Worm (Caenorhabditis elegans) whole organism, late embryonic: ENCODE data around the gene nspd-2.
A peak's percentile ranks its signal among the peaks of the same experiment; 100 is the strongest.

Source experiments
- F13H6.1 ChIP-seq: sonication (generic microtip); optimal IDR thresholded peaks from 2 replicates; lab custom pipeline; 2016; ENCODE audit warnings: missing genetic modification characterization, missing compliant biosample characterization
- Y22D7AL.16 ChIP-seq: sonication (generic microtip); optimal IDR thresholded peaks from 2 replicates; lab custom pipeline; 2016; ENCODE audit warnings: missing genetic modification characterization, missing compliant biosample characterization
- ahr-1 ChIP-seq: sonication (generic microtip); optimal IDR thresholded peaks from 2 replicates; lab custom pipeline; 2016; ENCODE audit warnings: missing genetic modification characterization, missing compliant biosample characterization
- ceh-18 ChIP-seq: sonication (generic microtip); optimal IDR thresholded peaks from 2 replicates; lab custom pipeline; 2016; ENCODE audit warnings: missing genetic modification characterization, missing compliant biosample characterization
- ceh-2 ChIP-seq: sonication (generic microtip); optimal IDR thresholded peaks from 2 replicates; lab custom pipeline; 2016; ENCODE audit warnings: missing genotype, missing genetic modification characterization, missing compliant biosample characterization
- ceh-24 ChIP-seq: sonication (generic microtip); optimal IDR thresholded peaks from 2 replicates; lab custom pipeline; 2016; ENCODE audit warnings: mild to moderate bottlenecking, missing genetic modification characterization, missing compliant biosample characterization
- ceh-31 ChIP-seq: sonication (generic microtip); optimal IDR thresholded peaks from 2 replicates; lab custom pipeline; 2016; ENCODE audit warnings: missing genetic modification characterization, missing compliant biosample characterization
- ceh-34 ChIP-seq: sonication (generic microtip); optimal IDR thresholded peaks from 2 replicates; lab custom pipeline; 2016; ENCODE audit warnings: mild to moderate bottlenecking, missing genetic modification characterization, missing compliant biosample characterization
- ceh-45 ChIP-seq: fragments of 200-800 bp; sonication (Bioruptor generic); IDR thresholded peaks from 2 replicates; pipeline ENCODE4 v1.3.6; 2022; ENCODE audit warnings: missing genetic modification reagents, missing genetic modification characterization, missing compliant biosample characterization
- ceh-48 ChIP-seq: sonication (generic microtip); optimal IDR thresholded peaks from 2 replicates; lab custom pipeline; 2016; ENCODE audit warnings: missing genetic modification characterization, inconsistent platforms, missing compliant biosample characterization
- ceh-6 ChIP-seq: fragments of 200-800 bp; sonication (Bioruptor generic); optimal IDR thresholded peaks from 2 replicates; lab custom pipeline; 2018; ENCODE audit warnings: mild to moderate bottlenecking, missing genetic modification characterization, missing compliant biosample characterization
- ceh-9 ChIP-seq: sonication (generic microtip); optimal IDR thresholded peaks from 2 replicates; lab custom pipeline; 2016; ENCODE audit warnings: mild to moderate bottlenecking, missing genetic modification characterization, inconsistent platforms, missing compliant biosample characterization
- dve-1 ChIP-seq: sonication (generic microtip); optimal IDR thresholded peaks from 2 replicates; lab custom pipeline; 2017; ENCODE audit warnings: antibody characterized with exemption, mild to moderate bottlenecking, missing genetic modification characterization, missing compliant biosample characterization
- elt-2 ChIP-seq: sonication (generic microtip); optimal IDR thresholded peaks from 2 replicates; lab custom pipeline; 2016; ENCODE audit warnings: missing genetic modification reagents, missing genetic modification characterization, missing compliant biosample characterization
- elt-4 ChIP-seq: sonication (generic microtip); optimal IDR thresholded peaks from 2 replicates; lab custom pipeline; 2016; ENCODE audit warnings: missing genetic modification characterization, missing compliant biosample characterization
- eyg-1 ChIP-seq: sonication (generic microtip); optimal IDR thresholded peaks from 2 replicates; lab custom pipeline; 2016; ENCODE audit warnings: missing genotype, missing genetic modification characterization, missing compliant biosample characterization
- fax-1 ChIP-seq: sonication (generic microtip); optimal IDR thresholded peaks from 2 replicates; lab custom pipeline; 2016; ENCODE audit warnings: missing genotype, missing genetic modification characterization, missing compliant biosample characterization
- hlh-30 ChIP-seq: sonication (generic microtip); optimal IDR thresholded peaks from 2 replicates; lab custom pipeline; 2017; ENCODE audit warnings: antibody characterized with exemption, missing genetic modification characterization, missing compliant biosample characterization; ENCODE audit not compliant: insufficient read depth
- lim-6 ChIP-seq: sonication (generic microtip); optimal IDR thresholded peaks from 2 replicates; lab custom pipeline; 2016; ENCODE audit warnings: missing genetic modification characterization, missing compliant biosample characterization
- nfya-1 ChIP-seq: sonication (generic microtip); optimal IDR thresholded peaks from 2 replicates; lab custom pipeline; 2017; ENCODE audit warnings: missing genetic modification characterization, mild to moderate bottlenecking, missing compliant biosample characterization, antibody characterized with exemption, moderate library complexity
- nhr-11 ChIP-seq: fragments of 150-350 bp; optimal IDR thresholded peaks from 2 replicates; lab custom pipeline; 2014; ENCODE audit warnings: missing biosample characterization, missing genetic modification characterization
- nhr-232 ChIP-seq: sonication (generic microtip); optimal IDR thresholded peaks from 2 replicates; lab custom pipeline; 2016; ENCODE audit warnings: missing genetic modification characterization, missing compliant biosample characterization
- pag-3 ChIP-seq: sonication (generic microtip); optimal IDR thresholded peaks from 2 replicates; lab custom pipeline; 2016; ENCODE audit warnings: missing compliant biosample characterization, missing genetic modification characterization, borderline replicate concordance
- pat-9 ChIP-seq: fragments of 200-800 bp; sonication (Bioruptor generic); optimal IDR thresholded peaks from 2 replicates; lab custom pipeline; 2018; ENCODE audit warnings: mild to moderate bottlenecking, missing genetic modification characterization, moderate library complexity, missing compliant biosample characterization
- pha-4 ChIP-seq: fragments of 150-350 bp; optimal IDR thresholded peaks from 2 replicates; lab custom pipeline; 2018; ENCODE audit warnings: missing biosample characterization, missing genetic modification reagents, missing genetic modification characterization
- pqm-1 ChIP-seq: sonication (generic microtip); optimal IDR thresholded peaks from 2 replicates; lab custom pipeline; 2016; ENCODE audit warnings: missing genetic modification characterization, missing compliant biosample characterization
- pros-1 ChIP-seq: fragments of 150-350 bp; optimal IDR thresholded peaks from 2 replicates; lab custom pipeline; 2014; ENCODE audit warnings: missing biosample characterization, missing genetic modification reagents, missing genetic modification characterization
- sdc-2 ChIP-seq: sonication (generic microtip); optimal IDR thresholded peaks from 2 replicates; lab custom pipeline; 2016; ENCODE audit warnings: missing genotype, missing genetic modification characterization, missing compliant biosample characterization
- sox-4 ChIP-seq: sonication (generic microtip); optimal IDR thresholded peaks from 2 replicates; lab custom pipeline; 2017; ENCODE audit warnings: mild to moderate bottlenecking, missing genetic modification characterization, inconsistent platforms, missing compliant biosample characterization
- syd-9 ChIP-seq: sonication (generic microtip); optimal IDR thresholded peaks from 2 replicates; lab custom pipeline; 2016; ENCODE audit warnings: mild to moderate bottlenecking, missing genetic modification characterization, moderate library complexity, missing compliant biosample characterization
- tbx-2 ChIP-seq: sonication (generic microtip); optimal IDR thresholded peaks from 2 replicates; lab custom pipeline; 2016; ENCODE audit warnings: missing genetic modification characterization, missing compliant biosample characterization
- tbx-7 ChIP-seq: sonication (generic microtip); optimal IDR thresholded peaks from 2 replicates; lab custom pipeline; 2016; ENCODE audit warnings: missing genotype, missing genetic modification characterization, missing compliant biosample characterization
- ttx-3 ChIP-seq: sonication (generic microtip); optimal IDR thresholded peaks from 2 replicates; lab custom pipeline; 2016; ENCODE audit warnings: missing genetic modification reagents, missing genetic modification characterization, missing compliant biosample characterization
- unc-42 ChIP-seq: sonication (generic microtip); optimal IDR thresholded peaks from 2 replicates; lab custom pipeline; 2016; ENCODE audit warnings: missing genotype, missing genetic modification characterization, missing compliant biosample characterization
- unc-55 ChIP-seq: sonication (generic microtip); optimal IDR thresholded peaks from 2 replicates; lab custom pipeline; 2017; ENCODE audit warnings: missing biosample characterization, missing genetic modification reagents, missing genetic modification characterization

The nspd-2 gene

DNA sequence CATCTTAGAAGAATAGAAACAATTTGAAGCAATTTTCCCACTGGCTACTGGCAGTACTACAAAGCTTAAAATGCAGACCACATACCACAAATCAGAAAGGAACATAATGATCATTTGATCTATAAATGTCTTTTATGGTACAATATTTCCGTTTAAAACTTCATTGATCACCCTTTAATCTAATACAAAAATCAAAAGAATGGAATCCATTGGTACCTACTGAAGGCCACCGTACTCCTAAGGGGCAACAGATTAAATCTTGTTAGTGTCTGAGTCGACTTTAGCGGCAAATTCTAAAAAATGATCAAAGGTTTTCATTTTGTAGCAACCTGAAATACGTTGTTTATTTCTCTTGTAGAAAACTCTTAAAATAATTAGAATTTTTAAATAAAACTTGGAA, 28.4 kb downstream of the nspd-2 start:
- no peak for TF ChIP-seq fax-1 (tag; lab: Kevin White, UChicago)
- TF ChIP-seq syd-9 (tag; lab: Kevin White, UChicago): no peak
- no peak for TF ChIP-seq sdc-2 (tag; lab: Kevin White, UChicago)
- TF ChIP-seq ceh-2 (tag; lab: Kevin White, UChicago): no peak
- TF ChIP-seq pag-3 (tag; lab: Kevin White, UChicago): no peak
- TF ChIP-seq ttx-3 (tag; lab: Kevin White, UChicago): no peak
- no peak for TF ChIP-seq ceh-48
- TF ChIP-seq nfya-1 (tag; lab: Kevin White, UChicago): no peak
- TF ChIP-seq ceh-45 (GFP tag; lab: Robert Waterston, UW): no peak
- TF ChIP-seq ceh-6 (GFP tag; lab: Kevin White, UChicago): no peak
- no peak for TF ChIP-seq ahr-1 (tag; lab: Kevin White, UChicago)
- TF ChIP-seq pros-1 (tag; lab: Kevin White, UChicago): no peak
- TF ChIP-seq F13H6.1 (tag; lab: Kevin White, UChicago): no peak
- TF ChIP-seq pha-4 (tag; lab: Kevin White, UChicago): no peak
- TF ChIP-seq nhr-232 (tag; lab: Kevin White, UChicago): no peak
- TF ChIP-seq Y22D7AL.16 (tag; lab: Kevin White, UChicago): no peak
- TF ChIP-seq unc-42 (tag; lab: Kevin White, UChicago): no peak
- TF ChIP-seq hlh-30 (tag; lab: Kevin White, UChicago): no peak

DNA sequence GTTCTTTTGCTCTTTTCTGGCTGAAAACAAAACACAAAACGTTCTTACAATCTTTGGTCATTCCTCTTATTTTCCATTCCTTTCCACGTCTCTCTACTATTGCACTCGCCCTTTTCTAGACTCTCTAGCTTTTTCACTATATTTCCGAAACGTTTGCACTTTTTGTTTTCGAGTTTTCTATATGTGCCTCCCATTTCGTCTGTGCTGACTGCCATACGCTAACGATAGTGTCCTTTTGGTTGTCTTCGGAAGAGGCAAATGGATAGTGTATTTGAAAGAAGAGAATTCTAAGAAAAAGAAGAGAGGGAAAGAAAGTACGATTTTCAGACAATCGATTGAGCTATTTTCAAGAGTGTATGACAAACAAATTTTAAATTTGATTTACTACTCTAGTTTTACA, 28.9 kb downstream of the nspd-2 start:
- TF ChIP-seq pqm-1 (no peak), tbx-7 (tag; lab: Kevin White, UChicago) (no peak), nhr-11 (tag; lab: Kevin White, UChicago) (no peak), elt-4 (tag; lab: Kevin White, UChicago) (no peak), tbx-2 (tag; lab: Kevin White, UChicago) (no peak), dve-1 (tag; lab: Kevin White, UChicago) (no peak), F13H6.1 (tag; lab: Kevin White, UChicago) (no peak), unc-42 (tag; lab: Kevin White, UChicago) (no peak), ceh-9 (tag; lab: Kevin White, UChicago) (no peak), eyg-1 (tag; lab: Kevin White, UChicago) (no peak), lim-6 (tag; lab: Kevin White, UChicago) (no peak), pat-9 (tag; lab: Kevin White, UChicago) (no peak), elt-2 (tag; lab: Kevin White, UChicago) (no peak), ceh-24 (tag; lab: Kevin White, UChicago) (no peak)
- TF ChIP-seq, all 69 proteins: peak for 0

DNA sequence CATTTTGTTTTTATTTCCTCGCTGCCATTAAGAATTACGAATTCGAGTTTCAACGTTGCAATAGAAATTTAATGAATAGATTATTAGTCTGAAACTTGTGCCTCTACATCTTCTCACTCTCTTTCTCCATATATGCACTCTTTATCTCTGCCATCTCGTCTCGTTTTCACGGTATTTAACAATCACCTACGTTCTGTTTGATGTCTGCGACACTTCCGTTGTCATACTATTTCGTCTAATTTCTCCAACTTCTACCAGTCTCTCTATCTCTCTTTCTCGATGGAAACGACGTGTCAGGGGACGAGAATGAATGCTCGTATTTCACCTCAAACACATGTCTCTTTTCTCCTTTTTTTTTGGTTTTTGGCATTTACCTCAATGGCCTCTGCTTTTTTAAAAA, 30.0 kb downstream of the nspd-2 start:
- TF ChIP-seq ceh-31 (tag; lab: Kevin White, UChicago) (peak; percentile 34), unc-55 (GFP tag; lab: Kevin White, UChicago) (peak; percentile 9), nfya-1 (tag; lab: Kevin White, UChicago) (peak; percentile 28), hlh-30 (tag; lab: Kevin White, UChicago) (peak; percentile 31), ceh-34 (tag; lab: Kevin White, UChicago) (peak; percentile 79), eyg-1 (tag; lab: Kevin White, UChicago) (no peak), ceh-18 (tag; lab: Kevin White, UChicago) (peak; percentile 11), lim-6 (tag; lab: Kevin White, UChicago) (no peak), sox-4 (tag; lab: Kevin White, UChicago) (no peak)

DNA sequence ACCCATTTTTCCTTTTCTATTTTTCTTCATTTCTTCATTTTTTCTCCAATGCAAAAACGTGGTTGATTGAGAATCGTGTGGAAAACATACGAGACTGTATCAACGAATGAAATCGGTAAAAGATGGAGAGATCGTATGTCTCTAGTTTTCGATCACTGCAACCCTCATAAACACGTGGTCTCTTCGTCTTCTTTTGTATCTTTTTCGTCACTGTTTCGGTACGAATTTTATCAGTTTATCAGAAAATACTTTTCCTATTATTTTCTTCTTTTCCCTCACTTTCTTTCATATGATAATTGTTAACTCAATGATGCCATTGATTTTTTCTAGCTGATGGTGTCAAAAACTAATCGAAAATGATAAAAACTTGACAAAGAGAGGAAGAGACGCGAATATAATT, 31.8 kb downstream of the nspd-2 start:
- TF ChIP-seq ceh-6 (GFP tag; lab: Kevin White, UChicago) (no peak), ceh-24 (tag; lab: Kevin White, UChicago) (no peak)
